Fruit fly (Drosophila melanogaster) whole organism, embryonic: Measurements from ENCODE around the gene RpS7.

Source experiments
- CG10209 ChIP-seq: fragments of 200-800 bp; sonication (Bioruptor generic); optimal IDR thresholded peaks from 3 replicates; lab custom pipeline; 2017; ENCODE audit warnings: missing biosample characterization, mild to moderate bottlenecking, missing genetic modification characterization, missing genetic modification reagents
- CG10654 ChIP-seq: fragments of 200-800 bp; sonication (Bioruptor generic); optimal IDR thresholded peaks from 2 replicates; lab custom pipeline; 2016; ENCODE audit warnings: missing biosample characterization, missing genetic modification characterization
- CG11398 ChIP-seq: fragments of 200-800 bp; sonication (Bioruptor generic); optimal IDR thresholded peaks from 2 replicates; lab custom pipeline; 2016; ENCODE audit warnings: missing biosample characterization, missing genetic modification characterization
- CG11456 ChIP-seq: fragments of 200-800 bp; sonication (Bioruptor generic); IDR thresholded peaks from 3 replicates; pipeline ENCODE4 v1.3.6; 2022; ENCODE audit warnings: missing biosample characterization, missing genetic modification characterization
- CG11696 ChIP-seq: fragments of 200-800 bp; sonication (Bioruptor generic); IDR thresholded peaks from 2 replicates; pipeline ENCODE4 v1.3.6; 2022; ENCODE audit warnings: missing biosample characterization, missing genetic modification characterization
- CG12769 ChIP-seq: fragments of 200-800 bp; sonication (Bioruptor generic); optimal IDR thresholded peaks from 2 replicates; lab custom pipeline; 2019; ENCODE audit warnings: missing biosample characterization, mild to moderate bottlenecking, missing genetic modification characterization, moderate library complexity
- CG13287 ChIP-seq: fragments of 200-800 bp; sonication (Bioruptor generic); IDR thresholded peaks from 2 replicates; pipeline ENCODE4 v1.3.6; 2022; ENCODE audit warnings: missing biosample characterization, missing genetic modification characterization; ENCODE audit not compliant: partially characterized antibody
- CG13775 ChIP-seq: fragments of 200-800 bp; sonication (Bioruptor generic); optimal IDR thresholded peaks from 3 replicates; lab custom pipeline; 2017; ENCODE audit warnings: missing biosample characterization, mild to moderate bottlenecking, missing genetic modification characterization
- CG14860 ChIP-seq: fragments of 200-800 bp; sonication (Bioruptor generic); IDR thresholded peaks from 3 replicates; pipeline ENCODE4 v1.3.6; 2022; ENCODE audit warnings: missing biosample characterization, missing genetic modification characterization; ENCODE audit not compliant: partially characterized antibody
- CG16813 ChIP-seq: fragments of 200-800 bp; sonication (Bioruptor generic); IDR thresholded peaks from 3 replicates; pipeline ENCODE4 v1.3.6; 2022; ENCODE audit warnings: missing biosample characterization, missing genetic modification characterization; ENCODE audit not compliant: partially characterized antibody
- CG17568 ChIP-seq: fragments of 200-800 bp; sonication (Bioruptor generic); optimal IDR thresholded peaks from 2 replicates; lab custom pipeline; 2018; ENCODE audit warnings: missing biosample characterization, mild to moderate bottlenecking, missing genetic modification characterization, moderate library complexity
- CG18476 ChIP-seq: fragments of 200-800 bp; sonication (Bioruptor generic); optimal IDR thresholded peaks from 2 replicates; lab custom pipeline; 2016; ENCODE audit warnings: missing biosample characterization, mild to moderate bottlenecking, missing genetic modification characterization
- CG18599 ChIP-seq: fragments of 200-800 bp; sonication (Bioruptor generic); optimal IDR thresholded peaks from 3 replicates; lab custom pipeline; 2017; ENCODE audit warnings: missing biosample characterization, missing genetic modification characterization, mild to moderate bottlenecking, moderate library complexity, missing genetic modification reagents
- CG31441 ChIP-seq: fragments of 200-800 bp; sonication (Bioruptor generic); IDR thresholded peaks from 2 replicates; pipeline ENCODE4 v1.3.6; 2022; ENCODE audit warnings: missing biosample characterization, missing genetic modification characterization
- CG33557 ChIP-seq: fragments of 200-800 bp; sonication (Bioruptor generic); optimal IDR thresholded peaks from 2 replicates; lab custom pipeline; 2019; ENCODE audit warnings: missing biosample characterization, mild to moderate bottlenecking, missing genetic modification characterization, moderate library complexity
- CG3407 ChIP-seq: fragments of 200-800 bp; sonication (Bioruptor generic); optimal IDR thresholded peaks from 2 replicates; lab custom pipeline; 2018; ENCODE audit warnings: missing biosample characterization, mild to moderate bottlenecking, missing genetic modification characterization
- CG4854 ChIP-seq: fragments of 200-800 bp; sonication (Bioruptor generic); optimal IDR thresholded peaks from 2 replicates; lab custom pipeline; 2016; ENCODE audit warnings: missing biosample characterization, missing genetic modification characterization, inconsistent platforms
- CG8290 ChIP-seq, 3 experiments: fragments of 200-800 bp; sonication (Bioruptor generic); optimal IDR thresholded peaks; 2 replicates each; lab custom pipeline; 2016 to 2019; ENCODE audit warnings: missing biosample characterization in 3 of 3, missing genetic modification characterization in 3 of 3, mild to moderate bottlenecking in 2 of 3, moderate library complexity in 1 of 3
- CG8359 ChIP-seq: fragments of 200-800 bp; sonication (Bioruptor generic); optimal IDR thresholded peaks from 2 replicates; lab custom pipeline; 2017; ENCODE audit warnings: missing biosample characterization, mild to moderate bottlenecking, missing genetic modification characterization, borderline replicate concordance
- CG8478 ChIP-seq: fragments of >200 bp; optimal IDR thresholded peaks from 2 replicates; lab custom pipeline; 2018
- CG9215 ChIP-seq: fragments of 200-800 bp; sonication (Bioruptor generic); IDR thresholded peaks from 2 replicates; pipeline ENCODE4 v1.3.6; 2022; ENCODE audit warnings: missing biosample characterization, missing genetic modification characterization
- CkIIα-i1 ChIP-seq: fragments of 200-800 bp; sonication (Bioruptor generic); IDR thresholded peaks from 2 replicates; pipeline ENCODE4 v1.3.6; 2022; ENCODE audit warnings: missing biosample characterization, missing genetic modification characterization
- Dll ChIP-seq: fragments of 200-800 bp; sonication (Bioruptor generic); IDR thresholded peaks from 4 replicates; pipeline ENCODE4 v1.3.6; 2022; ENCODE audit warnings: missing biosample characterization, missing genetic modification characterization; ENCODE audit not compliant: partially characterized antibody
- H2.0 ChIP-seq: fragments of 200-800 bp; sonication (Bioruptor generic); IDR thresholded peaks from 2 replicates; pipeline ENCODE4 v1.3.6; 2022; ENCODE audit warnings: missing biosample characterization, missing genetic modification characterization
- HHEX ChIP-seq: fragments of 200-800 bp; sonication (Bioruptor generic); optimal IDR thresholded peaks from 3 replicates; lab custom pipeline; 2017; ENCODE audit warnings: missing biosample characterization, mild to moderate bottlenecking, missing genetic modification characterization, missing genetic modification reagents
- HLH3B ChIP-seq: fragments of 200-800 bp; sonication (Bioruptor generic); IDR thresholded peaks from 2 replicates; pipeline ENCODE4 v1.3.6; 2022; ENCODE audit warnings: missing biosample characterization, missing genetic modification characterization
- HmgD ChIP-seq: fragments of 200-800 bp; sonication (Bioruptor generic); optimal IDR thresholded peaks from 3 replicates; lab custom pipeline; 2016; ENCODE audit warnings: missing biosample characterization, missing genetic modification characterization
- Hsf ChIP-seq: fragments of 200-800 bp; sonication (Bioruptor generic); optimal IDR thresholded peaks from 3 replicates; lab custom pipeline; 2016; ENCODE audit warnings: missing biosample characterization, missing genetic modification characterization
- NK7.1 ChIP-seq: fragments of 200-800 bp; sonication (Bioruptor generic); optimal IDR thresholded peaks from 3 replicates; lab custom pipeline; 2016; ENCODE audit warnings: missing biosample characterization, missing genetic modification characterization
- Pdp1 ChIP-seq, 2 experiments: fragments of 200-800 bp; sonication (Bioruptor generic); optimal IDR thresholded peaks; 3 replicates each; lab custom pipeline; 2016; ENCODE audit warnings: missing biosample characterization in 2 of 2, missing genetic modification characterization in 2 of 2, mild to moderate bottlenecking in 1 of 2, moderate library complexity in 1 of 2
- Ptx1 ChIP-seq: fragments of 200-800 bp; sonication (Bioruptor generic); IDR thresholded peaks from 2 replicates; pipeline ENCODE4 v1.3.6; 2022; ENCODE audit warnings: missing biosample characterization, missing genetic modification characterization
- Scr ChIP-seq: fragments of 200-800 bp; sonication (Bioruptor generic); IDR thresholded peaks from 2 replicates; pipeline ENCODE4 v1.3.6; 2022; ENCODE audit warnings: missing biosample characterization, missing genetic modification characterization; ENCODE audit not compliant: partially characterized antibody
- Tbp ChIP-seq: fragments of >200 bp; optimal IDR thresholded peaks from 2 replicates; lab custom pipeline; 2018; ENCODE audit warnings: missing biosample characterization, missing genetic modification characterization
- caup ChIP-seq: fragments of 200-800 bp; sonication (Bioruptor generic); optimal IDR thresholded peaks from 3 replicates; lab custom pipeline; 2017; ENCODE audit warnings: missing biosample characterization, mild to moderate bottlenecking, missing genetic modification characterization, moderate library complexity; ENCODE audit not compliant: severe bottlenecking
- crp ChIP-seq, 2 experiments: fragments of 200-800 bp; sonication (Bioruptor generic); optimal IDR thresholded peaks; 2 replicates in 1 of 2; 3 replicates in 1 of 2; lab custom pipeline; 2017; ENCODE audit warnings: missing biosample characterization in 2 of 2, missing genetic modification characterization in 2 of 2, mild to moderate bottlenecking in 1 of 2, moderate library complexity in 1 of 2
- jing ChIP-seq: fragments of 200-800 bp; sonication (Bioruptor generic); optimal IDR thresholded peaks from 2 replicates; lab custom pipeline; 2018; ENCODE audit warnings: missing biosample characterization, mild to moderate bottlenecking, missing genetic modification characterization
- jumu ChIP-seq: fragments of 200-800 bp; sonication (Bioruptor generic); optimal IDR thresholded peaks from 3 replicates; lab custom pipeline; 2016; ENCODE audit warnings: missing biosample characterization, missing genetic modification characterization
- kni ChIP-seq: fragments of 200-800 bp; sonication (Bioruptor generic); optimal IDR thresholded peaks from 3 replicates; lab custom pipeline; 2017; ENCODE audit warnings: mild to moderate bottlenecking, missing biosample characterization, missing genetic modification reagents, missing genetic modification characterization
- lov ChIP-seq, 2 experiments: fragments of 200-800 bp in 1 of 2; fragments of >200 bp in 1 of 2; sonication (Bioruptor generic) in 1 of 2; IDR thresholded peaks in 1 of 2; optimal IDR thresholded peaks in 1 of 2; 2 replicates in 1 of 2; 3 replicates in 1 of 2; pipeline versions ENCODE4 v1.3.6 to Lab custom; 2017 to 2022; ENCODE audit warnings: missing biosample characterization in 1 of 2, missing genetic modification characterization in 1 of 2
- luna ChIP-seq: fragments of 200-800 bp; sonication (Bioruptor generic); optimal IDR thresholded peaks from 2 replicates; lab custom pipeline; 2016; ENCODE audit warnings: missing biosample characterization, missing genetic modification characterization
- onecut ChIP-seq: fragments of 200-800 bp; sonication (Bioruptor generic); IDR thresholded peaks from 2 replicates; pipeline ENCODE4 v1.3.6; 2022; ENCODE audit warnings: missing biosample characterization, missing genetic modification characterization
- pan ChIP-seq, 4 experiments: fragments of >200 bp in 3 of 4; fragments of 200-800 bp in 1 of 4; sonication (Bioruptor generic) in 1 of 4; optimal IDR thresholded peaks in 3 of 4; IDR thresholded peaks in 1 of 4; 2 replicates each; pipeline versions ENCODE4 v1.3.6 to Lab custom; 2017 to 2022; ENCODE audit warnings: missing biosample characterization in 2 of 4, missing genetic modification characterization in 2 of 4, mixed read lengths in 1 of 4
- pzg ChIP-seq: fragments of 200-800 bp; sonication (Bioruptor generic); optimal IDR thresholded peaks from 3 replicates; lab custom pipeline; 2018; ENCODE audit warnings: missing biosample characterization, mild to moderate bottlenecking, missing genetic modification characterization, moderate library complexity
- sens ChIP-seq: fragments of 200-800 bp; sonication (Bioruptor generic); peaks from one replicate; lab custom pipeline; 2016; ENCODE audit warnings: missing biosample characterization, missing genetic modification characterization
- slou ChIP-seq: fragments of 200-800 bp; sonication (Bioruptor generic); optimal IDR thresholded peaks from 3 replicates; lab custom pipeline; 2016; ENCODE audit warnings: missing biosample characterization, missing genetic modification characterization
- sna ChIP-seq: fragments of 200-800 bp; sonication (Bioruptor generic); IDR thresholded peaks from 2 replicates; pipeline ENCODE4 v1.3.6; 2022; ENCODE audit warnings: missing biosample characterization, missing genetic modification characterization; ENCODE audit not compliant: partially characterized antibody
- vfl ChIP-seq: fragments of 200-800 bp; sonication (Bioruptor generic); optimal IDR thresholded peaks from 2 replicates; lab custom pipeline; 2016; ENCODE audit warnings: missing biosample characterization, missing genetic modification characterization
- wdn ChIP-seq: fragments of 200-800 bp; sonication (Bioruptor generic); IDR thresholded peaks from 2 replicates; pipeline ENCODE4 v1.3.6; 2022; ENCODE audit warnings: missing biosample characterization, missing genetic modification characterization
- wek ChIP-seq: fragments of 200-800 bp; sonication (Bioruptor generic); optimal IDR thresholded peaks from 3 replicates; lab custom pipeline; 2018; ENCODE audit warnings: missing biosample characterization, mild to moderate bottlenecking, missing genetic modification characterization, moderate library complexity

Gene RpS7

dm6 chr3R:30248565-30248964, 39.7 kb upstream of the RpS7 start (continued):
- no peak for TF ChIP-seq Pdp1 (GFP tag; optimal IDR thresholded peaks at IDR 0.05; lab: Kevin White, UChicago)
- TF ChIP-seq CG12769 (tag; lab: Kevin White, UChicago): no peak
- no peak for TF ChIP-seq CG33557 (GFP tag; lab: Kevin White, UChicago)
- TF ChIP-seq CkIIα-i1 (GFP tag; lab: Robert Waterston, UW): no peak
- TF ChIP-seq NK7.1 (GFP tag; lab: Kevin White, UChicago): no peak
- TF ChIP-seq pan (optimal IDR thresholded peaks at IDR 0.05; lab: Kevin White, UChicago): no peak
- no peak for TF ChIP-seq pan (GFP tag; optimal IDR thresholded peaks at IDR 0.05 in 1 of 2, IDR thresholded peaks at IDR 0.05 in 1 of 2)
- no peak for TF ChIP-seq caup (GFP tag; lab: Kevin White, UChicago)
- TF ChIP-seq CG17568 (GFP tag; lab: Kevin White, UChicago): no peak
- TF ChIP-seq lov (optimal IDR thresholded peaks at IDR 0.05; lab: Kevin White, UChicago): no peak
- TF ChIP-seq lov (GFP tag; IDR thresholded peaks at IDR 0.05; lab: Robert Waterston, UW): no peak
- peak; percentile 58; the same call in 2 of the 4 replicates for TF ChIP-seq Dll (GFP tag; lab: Robert Waterston, UW)
- TF ChIP-seq onecut (GFP tag; lab: Robert Waterston, UW): no peak
- no peak for TF ChIP-seq HmgD
- no peak for TF ChIP-seq kni (GFP tag; lab: Kevin White, UChicago)
- TF ChIP-seq CG31441 (GFP tag; lab: Robert Waterston, UW): no peak
- no peak for TF ChIP-seq wdn (GFP tag; lab: Robert Waterston, UW)
- no peak for TF ChIP-seq CG4854 (GFP tag; lab: Kevin White, UChicago)
- no peak for TF ChIP-seq Hsf (GFP tag; lab: Kevin White, UChicago)
- no peak for TF ChIP-seq CG8290 (GFP tag; optimal IDR thresholded peaks at IDR 0.05; lab: Kevin White, UChicago)
- no peak for TF ChIP-seq CG8290 (tag; optimal IDR thresholded peaks at IDR 0.05; lab: Kevin White, UChicago)
- peak; percentile 67 for TF ChIP-seq Scr
- TF ChIP-seq Ptx1: no peak
- TF ChIP-seq CG14860: peak; percentile 88
- TF ChIP-seq wek (GFP tag; lab: Kevin White, UChicago): no peak
- TF ChIP-seq CG18476 (GFP tag; lab: Kevin White, UChicago): no peak
- no peak for TF ChIP-seq sens (GFP tag; lab: Kevin White, UChicago)
- TF ChIP-seq CG10654 (GFP tag; lab: Kevin White, UChicago): no peak
- peak; percentile 69 for TF ChIP-seq CG13287 (GFP tag; lab: Robert Waterston, UW)
- TF ChIP-seq Tbp: no peak
- no peak for TF ChIP-seq pzg (GFP tag; lab: Kevin White, UChicago)
- TF ChIP-seq crp (GFP tag; optimal IDR thresholded peaks at IDR 0.05; lab: Kevin White, UChicago): no peak
- TF ChIP-seq CG13775 (GFP tag; lab: Kevin White, UChicago): no peak
- TF ChIP-seq CG10209 (GFP tag; lab: Kevin White, UChicago): no peak
- no peak for TF ChIP-seq CG8359 (GFP tag; lab: Kevin White, UChicago)
- TF ChIP-seq CG11398: no peak
- no peak for TF ChIP-seq CG8478
- no peak for TF ChIP-seq jing (GFP tag; lab: Kevin White, UChicago)
- no peak for TF ChIP-seq luna
- peak; percentile 58 for TF ChIP-seq sna (GFP tag; lab: Robert Waterston, UW)
- no peak for TF ChIP-seq jumu
- TF ChIP-seq CG11696 (GFP tag; lab: Robert Waterston, UW): no peak
- no peak for TF ChIP-seq vfl (GFP tag; lab: Kevin White, UChicago)
- TF ChIP-seq H2.0 (GFP tag; lab: Robert Waterston, UW): no peak
- TF ChIP-seq CG9215 (GFP tag; lab: Robert Waterston, UW): no peak
- TF ChIP-seq CG16813 (GFP tag; lab: Robert Waterston, UW): peak; percentile 74
- TF ChIP-seq CG18599: no peak
- TF ChIP-seq HHEX (GFP tag; lab: Kevin White, UChicago): no peak
- no peak for TF ChIP-seq HLH3B
- TF ChIP-seq CG3407 (GFP tag; lab: Kevin White, UChicago): no peak
- no peak for TF ChIP-seq slou (GFP tag; lab: Kevin White, UChicago)
- TF ChIP-seq CG11456 (GFP tag; lab: Robert Waterston, UW): no peak
